Worm (Caenorhabditis elegans) whole organism, mixed stage, embryonic: Measurements from ENCODE around the gene srx-77.

ENCODE experiments used
- elt-1 ChIP-seq: sonication (generic microtip); optimal IDR thresholded peaks from 2 replicates; lab custom pipeline; 2017; ENCODE audit warnings: missing genetic modification characterization, mild to moderate bottlenecking, missing compliant biosample characterization, antibody characterized with exemption, moderate library complexity, borderline replicate concordance; ENCODE audit not compliant: insufficient read depth
- unc-39 ChIP-seq: fragments of 150-350 bp; optimal IDR thresholded peaks from 2 replicates; lab custom pipeline; 2014; ENCODE audit warnings: missing biosample characterization, missing genetic modification characterization

DNA sequence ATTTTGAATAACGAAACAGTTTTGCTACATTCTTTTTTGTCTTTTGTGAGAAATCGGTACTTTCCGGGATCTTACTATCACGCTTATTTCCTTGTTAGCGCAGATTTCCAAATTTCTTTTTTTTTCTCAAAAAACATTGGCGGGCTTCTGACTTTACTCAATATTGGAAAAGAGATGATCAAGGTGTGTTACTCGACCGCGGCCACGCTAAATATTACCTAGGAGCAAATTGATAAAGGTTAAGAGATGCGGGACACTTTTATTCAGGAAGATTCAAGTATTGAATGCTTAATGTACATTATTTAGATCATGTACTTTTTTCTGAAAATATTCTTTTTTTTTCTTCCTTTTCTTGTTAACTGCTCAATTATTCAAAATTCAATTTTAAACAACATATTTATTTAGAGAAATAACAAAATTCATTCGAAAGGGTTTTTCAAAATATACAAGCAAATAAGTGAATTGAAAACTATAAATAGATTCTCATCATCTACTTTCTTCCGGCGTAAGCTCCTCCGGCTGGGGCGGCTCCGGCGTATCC, 21.2 kb downstream of the srx-77 start:
- TF ChIP-seq elt-1 (tag; lab: Kevin White, UChicago) = no peak
- no peak for TF ChIP-seq unc-39
